Worm (Caenorhabditis elegans) whole organism, L4/young adult: Measurements from ENCODE around the gene str-247.

ENCODE experiments used
- W03F9.2 ChIP-seq: fragments of 150-350 bp; optimal IDR thresholded peaks from 2 replicates; lab custom pipeline; 2014; ENCODE audit warnings: missing biosample characterization, missing genetic modification characterization
- dao-5 ChIP-seq: sonication (generic microtip); optimal IDR thresholded peaks from 2 replicates; lab custom pipeline; 2016; ENCODE audit warnings: missing genotype, missing genetic modification characterization, moderate library complexity, missing compliant biosample characterization

ce11 chrV:3979053-3979452 is 25.2 kb downstream of the str-247 start, which contains the start of gene nlp-34:
- TF ChIP-seq W03F9.2 (tag; lab: Kevin White, UChicago) (no peak), dao-5 (tag; lab: Kevin White, UChicago) (no peak)
